Worm (Caenorhabditis elegans): ENCODE results near the gene CD4.1.

ce11 chrV:5634445-5634844 lies 28.1 kb downstream of the CD4.1 start:
- TF ChIP-seq fos-1 (tag; optimal IDR thresholded peaks at IDR 0.05) = no peak
- TF ChIP-seq ztf-11 (tag; optimal IDR thresholded peaks at IDR 0.05) = no peak
- no peak for TF ChIP-seq ceh-82 (tag; optimal IDR thresholded peaks at IDR 0.05)
- TF ChIP-seq pha-4 (GFP tag; IDR thresholded peaks at IDR 0.05) = no peak
- TF ChIP-seq pha-4 (tag; optimal IDR thresholded peaks at IDR 0.05) = no peak
- TF ChIP-seq nhr-111 (GFP tag; optimal IDR thresholded peaks at IDR 0.05) = no peak
- no peak for TF ChIP-seq ama-1 (optimal IDR thresholded peaks at IDR 0.05)
- peak; percentile 18 for TF ChIP-seq nhr-28 (tag; optimal IDR thresholded peaks at IDR 0.05)
- no peak for TF ChIP-seq nhr-76 (tag; optimal IDR thresholded peaks at IDR 0.05)
- TF ChIP-seq unc-62 (GFP tag; optimal IDR thresholded peaks at IDR 0.05 in 1 of 2) = no peak
- TF ChIP-seq unc-62 (tag; optimal IDR thresholded peaks at IDR 0.05) = no peak
- no peak for TF ChIP-seq unc-130 (GFP tag; optimal IDR thresholded peaks at IDR 0.05)
- no peak for TF ChIP-seq ztf-7 (tag; optimal IDR thresholded peaks at IDR 0.05)

All from whole organism, L4 larva.